Worm (Caenorhabditis elegans) whole organism, L1 larva: Measurements from ENCODE around the gene lmp-2.

ENCODE experiments used
- C04F5.9 ChIP-seq: sonication (generic microtip); optimal IDR thresholded peaks from 2 replicates; lab custom pipeline; 2016; ENCODE audit warnings: missing genetic modification characterization, missing compliant biosample characterization
- C16A3.4 ChIP-seq: fragments of 150-350 bp; optimal IDR thresholded peaks from 2 replicates; lab custom pipeline; 2014; ENCODE audit warnings: missing biosample characterization, missing genetic modification characterization
- ama-1 ChIP-seq: fragments of 150-350 bp; optimal IDR thresholded peaks from 2 replicates; lab custom pipeline; 2014
- blmp-1 ChIP-seq: fragments of 150-350 bp; optimal IDR thresholded peaks from 2 replicates; lab custom pipeline; 2014; ENCODE audit warnings: missing biosample characterization, missing genetic modification characterization
- ceh-63 ChIP-seq: fragments of 200-800 bp; sonication (Bioruptor generic); optimal IDR thresholded peaks from 2 replicates; lab custom pipeline; 2018; ENCODE audit warnings: mild to moderate bottlenecking, missing genetic modification characterization, missing compliant biosample characterization
- ceh-82 ChIP-seq, 3 experiments: fragments of 150-350 bp in 1 of 3; sonication (generic microtip) in 2 of 3; optimal IDR thresholded peaks; 2 replicates each; lab custom pipeline; 2014 to 2017; ENCODE audit warnings: missing biosample characterization in 3 of 3, missing genetic modification characterization in 3 of 3
- ceh-88 ChIP-seq: fragments of 200-800 bp; sonication (Bioruptor generic); IDR thresholded peaks from 2 replicates; pipeline ENCODE4 v1.3.6; 2022; ENCODE audit warnings: missing genetic modification characterization, missing compliant biosample characterization
- ceh-90 ChIP-seq: sonication (generic microtip); optimal IDR thresholded peaks from 2 replicates; lab custom pipeline; 2016; ENCODE audit warnings: missing genetic modification characterization, missing compliant biosample characterization
- dpl-1 ChIP-seq, 3 experiments: fragments of 150-350 bp in 2 of 3; sonication (generic microtip) in 1 of 3; optimal IDR thresholded peaks; 2 replicates each; lab custom pipeline; 2014 to 2017; ENCODE audit warnings: missing biosample characterization in 3 of 3, missing genetic modification characterization in 3 of 3, missing genetic modification reagents in 3 of 3
- efl-1 ChIP-seq, 4 experiments: fragments of 150-350 bp; optimal IDR thresholded peaks in 3 of 4; peaks in 1 of 4; 1 replicate in 1 of 4; 2 replicates in 3 of 4; lab custom pipeline; 2014; ENCODE audit warnings: missing biosample characterization in 2 of 4, missing genetic modification characterization in 2 of 4, missing genetic modification reagents in 2 of 4
- elt-2 ChIP-seq: sonication (generic microtip); optimal IDR thresholded peaks from 2 replicates; lab custom pipeline; 2016; ENCODE audit warnings: missing genetic modification characterization, mild to moderate bottlenecking, inconsistent platforms, missing compliant biosample characterization, missing genetic modification reagents
- ets-5 ChIP-seq: fragments of 200-800 bp; sonication (Bioruptor generic); IDR thresholded peaks from 2 replicates; pipeline ENCODE4 v1.3.6; 2022; ENCODE audit warnings: missing genetic modification characterization, missing compliant biosample characterization
- fkh-4 ChIP-seq: sonication (generic microtip); optimal IDR thresholded peaks from 2 replicates; lab custom pipeline; 2016; ENCODE audit warnings: missing compliant biosample characterization, missing genetic modification characterization, borderline replicate concordance
- fkh-8 ChIP-seq: sonication (generic microtip); optimal IDR thresholded peaks from 2 replicates; lab custom pipeline; 2016; ENCODE audit warnings: mild to moderate bottlenecking, missing genetic modification characterization, missing compliant biosample characterization
- grh-1 ChIP-seq: fragments of 200-800 bp; sonication (Bioruptor generic); IDR thresholded peaks from 2 replicates; pipeline ENCODE4 v1.3.6; 2022; ENCODE audit warnings: missing genetic modification reagents, missing genetic modification characterization, missing compliant biosample characterization
- hlh-17 ChIP-seq: fragments of 200-800 bp; sonication (Bioruptor generic); optimal IDR thresholded peaks from 2 replicates; lab custom pipeline; 2018; ENCODE audit warnings: missing genetic modification characterization, mild to moderate bottlenecking, missing compliant biosample characterization, moderate library complexity, borderline replicate concordance
- hlh-4 ChIP-seq: sonication (generic microtip); optimal IDR thresholded peaks from 2 replicates; lab custom pipeline; 2016; ENCODE audit warnings: mild to moderate bottlenecking, missing genetic modification characterization, missing compliant biosample characterization
- hpl-2 ChIP-seq: fragments of 150-350 bp; optimal IDR thresholded peaks from 2 replicates; lab custom pipeline; 2014; ENCODE audit warnings: missing biosample characterization, missing genetic modification reagents, missing genetic modification characterization
- jun-1 ChIP-seq: fragments of 150-350 bp; optimal IDR thresholded peaks from 2 replicates; lab custom pipeline; 2014; ENCODE audit warnings: missing biosample characterization, missing genetic modification reagents, missing genetic modification characterization
- lin-13 ChIP-seq: fragments of 150-350 bp; optimal IDR thresholded peaks from 2 replicates; lab custom pipeline; 2014; ENCODE audit warnings: missing biosample characterization, missing genetic modification reagents, missing genetic modification characterization
- lin-14 ChIP-seq: fragments of 200-800 bp; sonication (Bioruptor generic); optimal IDR thresholded peaks from 2 replicates; lab custom pipeline; 2018; ENCODE audit warnings: mild to moderate bottlenecking, missing genetic modification characterization, moderate library complexity, missing compliant biosample characterization
- lin-35 ChIP-seq, 2 experiments: fragments of 150-350 bp; optimal IDR thresholded peaks; 2 replicates each; lab custom pipeline; 2014; ENCODE audit warnings: missing biosample characterization in 2 of 2, missing genetic modification characterization in 2 of 2, missing genetic modification reagents in 2 of 2
- lsy-2 ChIP-seq, 2 experiments: fragments of 150-350 bp; optimal IDR thresholded peaks; 2 replicates each; lab custom pipeline; 2014; ENCODE audit warnings: missing biosample characterization in 2 of 2, missing genetic modification characterization in 2 of 2
- mab-9 ChIP-seq: fragments of 200-800 bp; sonication (Bioruptor generic); IDR thresholded peaks from 2 replicates; pipeline ENCODE4 v1.3.6; 2022; ENCODE audit warnings: missing genetic modification reagents, missing genetic modification characterization, missing compliant biosample characterization
- mdl-1 ChIP-seq, 2 experiments: fragments of 150-350 bp; optimal IDR thresholded peaks; 2 replicates each; lab custom pipeline; 2014 to 2017; ENCODE audit warnings: missing biosample characterization in 2 of 2, missing genetic modification characterization in 2 of 2, inconsistent platforms in 1 of 2
- mef-2 ChIP-seq: fragments of 150-350 bp; optimal IDR thresholded peaks from 2 replicates; lab custom pipeline; 2014; ENCODE audit warnings: missing biosample characterization, missing genetic modification characterization
- mep-1 ChIP-seq: fragments of 150-350 bp; optimal IDR thresholded peaks from 2 replicates; lab custom pipeline; 2014; ENCODE audit warnings: missing biosample characterization, missing genetic modification characterization
- nhr-12 ChIP-seq: sonication (generic microtip); optimal IDR thresholded peaks from 2 replicates; lab custom pipeline; 2017; ENCODE audit warnings: missing biosample characterization, missing genetic modification characterization
- nhr-19 ChIP-seq: fragments of 200-800 bp; sonication (Bioruptor generic); conservative IDR thresholded peaks from 2 replicates; pipeline ENCODE4 v1.3.6; 2022; ENCODE audit warnings: missing genetic modification characterization, missing compliant biosample characterization
- nhr-20 ChIP-seq: sonication (generic microtip); optimal IDR thresholded peaks from 2 replicates; lab custom pipeline; 2016; ENCODE audit warnings: mild to moderate bottlenecking, missing genetic modification characterization, missing compliant biosample characterization
- nhr-71 ChIP-seq: sonication (generic microtip); optimal IDR thresholded peaks from 2 replicates; lab custom pipeline; 2016; ENCODE audit warnings: mild to moderate bottlenecking, missing genetic modification characterization, moderate library complexity, missing compliant biosample characterization
- nhr-77 ChIP-seq: fragments of 150-350 bp; optimal IDR thresholded peaks from 2 replicates; lab custom pipeline; 2014; ENCODE audit warnings: missing biosample characterization, missing genetic modification characterization
- nhr-84 ChIP-seq: sonication (generic microtip); optimal IDR thresholded peaks from 2 replicates; lab custom pipeline; 2017; ENCODE audit warnings: missing biosample characterization, missing genetic modification characterization
- pag-3 ChIP-seq: sonication (generic microtip); optimal IDR thresholded peaks from 2 replicates; lab custom pipeline; 2017; ENCODE audit warnings: missing genetic modification characterization, mild to moderate bottlenecking, missing compliant biosample characterization, antibody characterized with exemption, borderline replicate concordance; ENCODE audit not compliant: insufficient read depth
- pax-3 ChIP-seq: fragments of 200-800 bp; sonication (Bioruptor generic); optimal IDR thresholded peaks from 2 replicates; lab custom pipeline; 2018; ENCODE audit warnings: mild to moderate bottlenecking, missing genetic modification characterization, moderate library complexity, missing compliant biosample characterization
- pqm-1 ChIP-seq: sonication (generic microtip); optimal IDR thresholded peaks from 3 replicates; lab custom pipeline; 2017; ENCODE audit warnings: missing biosample characterization, missing genetic modification characterization
- rnt-1 ChIP-seq: sonication (generic microtip); optimal IDR thresholded peaks from 2 replicates; lab custom pipeline; 2016; ENCODE audit warnings: mild to moderate bottlenecking, missing genetic modification characterization, moderate library complexity, missing compliant biosample characterization
- snu-23 ChIP-seq: sonication (generic microtip); optimal IDR thresholded peaks from 2 replicates; lab custom pipeline; 2016; ENCODE audit warnings: missing genetic modification characterization, missing compliant biosample characterization
- sox-4 ChIP-seq: sonication (generic microtip); optimal IDR thresholded peaks from 2 replicates; lab custom pipeline; 2016; ENCODE audit warnings: missing genetic modification characterization, missing compliant biosample characterization
- sptf-1 ChIP-seq: fragments of 150-350 bp; optimal IDR thresholded peaks from 2 replicates; lab custom pipeline; 2014; ENCODE audit warnings: missing biosample characterization, missing genetic modification characterization
- tbx-2 ChIP-seq: sonication (generic microtip); optimal IDR thresholded peaks from 2 replicates; lab custom pipeline; 2016; ENCODE audit warnings: missing genetic modification characterization, missing compliant biosample characterization
- tlp-1 ChIP-seq: fragments of 150-350 bp; optimal IDR thresholded peaks from 2 replicates; lab custom pipeline; 2014; ENCODE audit warnings: missing biosample characterization, missing genetic modification characterization
- unc-130 ChIP-seq: fragments of 150-350 bp; optimal IDR thresholded peaks from 2 replicates; lab custom pipeline; 2017; ENCODE audit warnings: missing biosample characterization, missing genetic modification characterization, inconsistent platforms
- unc-30 ChIP-seq: sonication (generic microtip); optimal IDR thresholded peaks from 2 replicates; lab custom pipeline; 2017; ENCODE audit warnings: missing biosample characterization, missing genetic modification characterization
- unc-62 ChIP-seq: fragments of 150-350 bp; optimal IDR thresholded peaks from 2 replicates; lab custom pipeline; 2014; ENCODE audit warnings: missing biosample characterization, missing genetic modification reagents, missing genetic modification characterization
- unc-86 ChIP-seq: sonication (generic microtip); optimal IDR thresholded peaks from 2 replicates; lab custom pipeline; 2016; ENCODE audit warnings: missing genetic modification characterization, missing compliant biosample characterization
- xbp-1 ChIP-seq: sonication (generic microtip); optimal IDR thresholded peaks from 2 replicates; lab custom pipeline; 2016; ENCODE audit warnings: missing genetic modification characterization, missing compliant biosample characterization
- zag-1 ChIP-seq: fragments of 150-350 bp; optimal IDR thresholded peaks from 2 replicates; lab custom pipeline; 2014; ENCODE audit warnings: missing biosample characterization, missing genetic modification characterization
- ztf-11 ChIP-seq, 2 experiments: sonication (generic microtip); optimal IDR thresholded peaks; 2 replicates each; lab custom pipeline; 2016 to 2017; ENCODE audit warnings: missing genetic modification characterization in 2 of 2, missing biosample characterization in 1 of 2, missing compliant biosample characterization in 1 of 2

Gene lmp-2

DNA sequence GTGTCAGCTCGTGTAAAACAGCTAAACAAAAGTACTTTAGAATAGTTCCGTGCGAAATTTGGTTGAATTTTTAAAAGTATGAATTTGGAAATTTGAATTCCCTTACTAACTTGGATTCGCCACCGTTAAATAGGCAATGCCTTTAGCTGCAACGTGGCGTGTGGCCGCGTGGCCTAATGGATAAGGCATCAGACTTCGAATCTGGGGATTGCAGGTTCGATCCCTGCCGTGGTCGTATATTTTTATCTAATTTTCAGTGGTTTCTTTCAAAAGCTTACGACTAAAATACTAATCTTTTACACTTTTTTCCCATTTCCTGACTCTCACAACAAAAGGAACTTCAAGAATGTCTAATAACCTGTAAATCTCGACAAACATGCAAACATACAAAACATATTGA lies 35.7 kb upstream of the lmp-2 start:
- no peak for TF ChIP-seq xbp-1 (tag; lab: Kevin White, UChicago)
- TF ChIP-seq efl-1 (optimal IDR thresholded peaks at IDR 0.05; lab: Kevin White, UChicago), result no peak
- TF ChIP-seq efl-1 (GFP tag; optimal IDR thresholded peaks at IDR 0.05 in 1 of 2; lab: Kevin White, UChicago), result peak in 1 of 2 experiments; percentile 36
- no peak for TF ChIP-seq hlh-4 (tag; lab: Kevin White, UChicago)
- no peak for TF ChIP-seq ets-5 (GFP tag; lab: Robert Waterston, UW)
- TF ChIP-seq pqm-1, result no peak
- no peak for TF ChIP-seq mab-9 (GFP tag; lab: Robert Waterston, UW)
- TF ChIP-seq, all 84 proteins: peak for 1

DNA sequence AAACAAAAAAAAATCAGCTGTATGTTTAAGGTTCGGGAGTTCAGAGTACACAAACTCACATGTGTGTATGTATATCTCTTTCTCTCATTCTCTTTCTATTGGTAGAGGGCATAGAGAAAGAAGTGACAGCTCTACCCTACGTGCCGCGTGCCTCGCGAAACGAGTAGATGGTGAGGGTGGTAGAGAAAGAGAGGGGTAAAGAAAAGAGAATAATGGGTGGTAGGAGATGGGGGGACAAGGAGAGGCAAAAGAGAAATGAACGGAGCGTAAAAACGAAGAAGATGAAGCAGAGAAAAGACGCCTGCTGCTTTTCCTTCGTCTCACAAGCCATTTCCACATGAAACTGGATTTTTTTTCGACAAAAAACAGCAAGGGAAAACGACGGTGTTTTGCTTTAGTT lies 32.3 kb upstream of the lmp-2 start:
- TF ChIP-seq ceh-88 (peak; percentile 74), lin-14 (GFP tag; lab: Kevin White, UChicago) (peak; percentile 99), nhr-71 (peak; percentile 98), tbx-2 (peak; percentile 93), unc-30 (tag; lab: Kevin White, UChicago) (no peak), mef-2 (tag; lab: Kevin White, UChicago) (peak; percentile 22), ama-1 (lab: Kevin White, UChicago) (no peak), ceh-90 (tag; lab: Kevin White, UChicago) (no peak), nhr-19 (GFP tag; lab: Robert Waterston, UW) (peak; percentile 95), pax-3 (peak; percentile 64), ceh-82 (tag; optimal IDR thresholded peaks at IDR 0.05; lab: Kevin White, UChicago) (peak; percentile 81 to 93 (median 84)), nhr-20 (tag; lab: Kevin White, UChicago) (peak; percentile 95), efl-1 (optimal IDR thresholded peaks at IDR 0.05; lab: Kevin White, UChicago) (peak; percentile 65 to 77), efl-1 (GFP tag; optimal IDR thresholded peaks at IDR 0.05 in 1 of 2; lab: Kevin White, UChicago) (peak; percentile 35 to 95), tlp-1 (tag; lab: Kevin White, UChicago) (no peak), C04F5.9 (tag; lab: Kevin White, UChicago) (peak; percentile 63), hlh-4 (tag; lab: Kevin White, UChicago) (no peak), sptf-1 (tag; lab: Kevin White, UChicago) (no peak), unc-62 (no peak), mdl-1 (tag; optimal IDR thresholded peaks at IDR 0.05; lab: Kevin White, UChicago) (peak; percentile 80 to 98), ztf-11 (tag; optimal IDR thresholded peaks at IDR 0.05; lab: Kevin White, UChicago) (peak in 1 of 2 experiments; percentile 49), jun-1 (tag; lab: Kevin White, UChicago) (peak; percentile 89), C16A3.4 (peak; percentile 92), nhr-84 (no peak), grh-1 (GFP tag; lab: Robert Waterston, UW) (0 out of 2 replicates have a peak, but pooled peaks have one; percentile 17), pag-3 (peak; percentile 51), lin-35 (GFP tag; optimal IDR thresholded peaks at IDR 0.05; lab: Kevin White, UChicago) (peak; percentile 60 to 88), blmp-1 (tag; lab: Kevin White, UChicago) (peak; percentile 96), hlh-17 (GFP tag; lab: Kevin White, UChicago) (no peak), unc-86 (tag; lab: Kevin White, UChicago) (peak; percentile 81), mep-1 (tag; lab: Kevin White, UChicago) (peak; percentile 95), zag-1 (tag; lab: Kevin White, UChicago) (no peak), snu-23 (peak; percentile 97), nhr-12 (tag; lab: Kevin White, UChicago) (no peak), rnt-1 (tag; lab: Kevin White, UChicago) (peak; percentile 89), fkh-8 (tag; lab: Kevin White, UChicago) (peak; percentile 93), lsy-2 (tag; optimal IDR thresholded peaks at IDR 0.05; lab: Kevin White, UChicago) (peak; percentile 78 to 90), sox-4 (tag; lab: Kevin White, UChicago) (peak; percentile 31), unc-130 (peak; percentile 78), nhr-77 (tag; lab: Kevin White, UChicago) (peak; percentile 87), dpl-1 (GFP tag; optimal IDR thresholded peaks at IDR 0.05; lab: Kevin White, UChicago) (peak; percentile 14 to 56 (median 37)), elt-2 (peak; percentile 62), lin-13 (peak; percentile 81), xbp-1 (tag; lab: Kevin White, UChicago) (peak; percentile 80), ceh-63 (GFP tag; lab: Kevin White, UChicago) (no peak), hpl-2 (GFP tag; lab: Kevin White, UChicago) (peak; percentile 59), fkh-4 (tag; lab: Kevin White, UChicago) (no peak)
